Worm (Caenorhabditis elegans) whole organism, young adult: Measurements from ENCODE around the gene abch-1.

Experiments used
- D2030.7 ChIP-seq: fragments of 200-800 bp; sonication (Bioruptor generic); IDR thresholded peaks from 2 replicates; pipeline ENCODE4 v1.3.6; 2022; ENCODE audit warnings: missing genetic modification reagents, missing genetic modification characterization, missing compliant biosample characterization
- F33H1.4 ChIP-seq: fragments of 200-800 bp; sonication (Bioruptor generic); IDR thresholded peaks from 2 replicates; pipeline ENCODE4 v1.3.6; 2022; ENCODE audit warnings: missing genetic modification reagents, missing genetic modification characterization, missing compliant biosample characterization
- F49E8.2 ChIP-seq: sonication (generic microtip); optimal IDR thresholded peaks from 3 replicates; lab custom pipeline; 2017; ENCODE audit warnings: missing genetic modification characterization, mild to moderate bottlenecking, missing compliant biosample characterization, antibody characterized with exemption, moderate library complexity; ENCODE audit not compliant: insufficient read depth
- ama-1 ChIP-seq, 3 experiments: fragments of 150-350 bp in 1 of 3; sonication (generic microtip) in 2 of 3; optimal IDR thresholded peaks; 2 replicates each; lab custom pipeline; 2014 to 2018; ENCODE audit warnings: missing biosample characterization in 2 of 3, missing genetic modification characterization in 2 of 3, missing genetic modification reagents in 2 of 3
- hlh-12 ChIP-seq: sonication (generic microtip); optimal IDR thresholded peaks from 2 replicates; lab custom pipeline; 2016; ENCODE audit warnings: missing genetic modification characterization, missing compliant biosample characterization
- hsf-1 ChIP-seq: fragments of 200-800 bp; sonication (Bioruptor generic); IDR thresholded peaks from 2 replicates; pipeline ENCODE4 v1.3.6; 2022; ENCODE audit warnings: missing genetic modification reagents, missing genetic modification characterization, missing compliant biosample characterization
- lin-40 ChIP-seq: sonication (generic microtip); optimal IDR thresholded peaks from 2 replicates; lab custom pipeline; 2016; ENCODE audit warnings: missing genetic modification characterization, mild to moderate bottlenecking, missing compliant biosample characterization, missing genotype, missing genetic modification reagents
- lir-1 ChIP-seq: fragments of 200-800 bp; sonication (Bioruptor generic); conservative IDR thresholded peaks from 2 replicates; pipeline ENCODE4 v1.3.6; 2022; ENCODE audit warnings: missing genetic modification reagents, missing genetic modification characterization, missing compliant biosample characterization
- nfya-1 ChIP-seq: sonication (generic microtip); optimal IDR thresholded peaks from 2 replicates; lab custom pipeline; 2017; ENCODE audit warnings: antibody characterized with exemption, missing compliant biosample characterization, missing genetic modification characterization, borderline replicate concordance; ENCODE audit not compliant: insufficient read depth
- snpc-1.1 ChIP-seq: sonication (generic microtip); optimal IDR thresholded peaks from 2 replicates; lab custom pipeline; 2017; ENCODE audit warnings: missing genetic modification characterization, mild to moderate bottlenecking, missing compliant biosample characterization, antibody characterized with exemption, moderate library complexity, missing genotype, missing genetic modification reagents; ENCODE audit not compliant: insufficient read depth
- tlf-1 ChIP-seq: fragments of 200-800 bp; sonication (Bioruptor generic); optimal IDR thresholded peaks from 2 replicates; lab custom pipeline; 2018; ENCODE audit warnings: mild to moderate bottlenecking, missing genetic modification characterization, missing compliant biosample characterization
- ztf-28 ChIP-seq: fragments of 200-800 bp; sonication (Bioruptor generic); IDR thresholded peaks from 2 replicates; pipeline ENCODE4 v1.3.6; 2022; ENCODE audit warnings: missing genetic modification reagents, missing genetic modification characterization, missing compliant biosample characterization

ce11 chrII:6566628-6567180, 35.3 kb upstream of the abch-1 start, which contains the start of the genes F18C5.5 and F18C5.9:
- TF ChIP-seq F33H1.4 (GFP tag; lab: Robert Waterston, UW), result no peak
- no peak for TF ChIP-seq ztf-28 (GFP tag; lab: Robert Waterston, UW)
- TF ChIP-seq hlh-12 (tag; lab: Kevin White, UChicago), result no peak
- TF ChIP-seq F49E8.2 (tag; lab: Kevin White, UChicago), result no peak
- TF ChIP-seq ama-1 (optimal IDR thresholded peaks at IDR 0.05; lab: Kevin White, UChicago), result no peak
- TF ChIP-seq ama-1 (GFP tag; optimal IDR thresholded peaks at IDR 0.05; lab: Kevin White, UChicago), result no peak
- no peak for TF ChIP-seq D2030.7 (GFP tag; lab: Robert Waterston, UW)
- TF ChIP-seq lin-40 (tag; lab: Kevin White, UChicago), result no peak
- no peak for TF ChIP-seq snpc-1.1
- no peak for TF ChIP-seq tlf-1 (GFP tag; lab: Kevin White, UChicago)
- TF ChIP-seq nfya-1 (tag; lab: Kevin White, UChicago), result no peak
- no peak for TF ChIP-seq hsf-1 (GFP tag; lab: Robert Waterston, UW)
- TF ChIP-seq lir-1 (GFP tag; lab: Robert Waterston, UW), result no peak
